Fruit fly (Drosophila melanogaster) whole organism, embryonic: ENCODE measurements around the gene PGAP1.
A peak's percentile ranks its signal among the peaks of the same experiment; 100 is the strongest.

Experiments
- Aef1 ChIP-seq: fragments of 200-800 bp; sonication (Bioruptor generic); IDR thresholded peaks from 3 replicates; pipeline ENCODE4 v1.3.6; 2022; ENCODE audit warnings: missing biosample characterization, missing genetic modification characterization
- Antp ChIP-seq: fragments of 200-800 bp; sonication (Bioruptor generic); optimal IDR thresholded peaks from 3 replicates; lab custom pipeline; 2016; ENCODE audit warnings: missing biosample characterization, missing genetic modification characterization
- CG10979 ChIP-seq: fragments of 200-800 bp; sonication (Bioruptor generic); optimal IDR thresholded peaks from 2 replicates; lab custom pipeline; 2018; ENCODE audit warnings: missing biosample characterization, mild to moderate bottlenecking, missing genetic modification characterization, moderate library complexity
- CG11723 ChIP-seq: fragments of 200-800 bp; sonication (Bioruptor generic); optimal IDR thresholded peaks from 2 replicates; lab custom pipeline; 2017; ENCODE audit warnings: missing biosample characterization, mild to moderate bottlenecking, missing genetic modification characterization
- CG12391 ChIP-seq: fragments of 200-800 bp; sonication (Bioruptor generic); optimal IDR thresholded peaks from 3 replicates; lab custom pipeline; 2018; ENCODE audit warnings: missing biosample characterization, mild to moderate bottlenecking, missing genetic modification characterization, moderate library complexity
- CG13123 ChIP-seq: fragments of 200-800 bp; sonication (Bioruptor generic); optimal IDR thresholded peaks from 2 replicates; lab custom pipeline; 2016; ENCODE audit warnings: missing biosample characterization, missing genetic modification characterization
- CG15073 ChIP-seq: fragments of 200-800 bp; sonication (Bioruptor generic); optimal IDR thresholded peaks from 2 replicates; lab custom pipeline; 2016; ENCODE audit warnings: missing biosample characterization, missing genetic modification characterization
- CG16863 ChIP-seq: fragments of 200-800 bp; sonication (Bioruptor generic); optimal IDR thresholded peaks from 3 replicates; lab custom pipeline; 2016; ENCODE audit warnings: missing biosample characterization, missing genetic modification characterization
- CG17359 ChIP-seq: fragments of 200-800 bp; sonication (Bioruptor generic); optimal IDR thresholded peaks from 3 replicates; lab custom pipeline; 2018; ENCODE audit warnings: missing biosample characterization, mild to moderate bottlenecking, missing genetic modification characterization, moderate library complexity
- CG17385 ChIP-seq: fragments of 200-800 bp; sonication (Bioruptor generic); optimal IDR thresholded peaks from 3 replicates; lab custom pipeline; 2018; ENCODE audit warnings: missing biosample characterization, mild to moderate bottlenecking, missing genetic modification characterization
- CG17612 ChIP-seq: fragments of 200-800 bp; sonication (Bioruptor generic); IDR thresholded peaks from 2 replicates; pipeline ENCODE4 v1.3.6; 2022; ENCODE audit warnings: missing biosample characterization, missing genetic modification characterization
- CG18011 ChIP-seq: fragments of 200-800 bp; sonication (Bioruptor generic); optimal IDR thresholded peaks from 2 replicates; lab custom pipeline; 2017; ENCODE audit warnings: missing biosample characterization, missing genetic modification characterization, mild to moderate bottlenecking, moderate library complexity, missing genotype
- CG18476 ChIP-seq: fragments of 200-800 bp; sonication (Bioruptor generic); optimal IDR thresholded peaks from 2 replicates; lab custom pipeline; 2016; ENCODE audit warnings: missing biosample characterization, mild to moderate bottlenecking, missing genetic modification characterization
- CG31224 ChIP-seq: fragments of 200-800 bp; sonication (Bioruptor generic); IDR thresholded peaks from 2 replicates; pipeline ENCODE4 v1.3.6; 2022; ENCODE audit warnings: missing biosample characterization, missing genetic modification characterization
- CG3163 ChIP-seq: fragments of 200-800 bp; sonication (Bioruptor generic); optimal IDR thresholded peaks from 3 replicates; lab custom pipeline; 2016; ENCODE audit warnings: missing biosample characterization, missing genetic modification characterization
- CG34422 ChIP-seq: fragments of 200-800 bp; sonication (Bioruptor generic); IDR thresholded peaks from 3 replicates; pipeline ENCODE4 v1.3.6; 2022; ENCODE audit warnings: missing biosample characterization, missing genetic modification characterization
- CG6272 ChIP-seq: fragments of 200-800 bp; sonication (Bioruptor generic); IDR thresholded peaks from 2 replicates; pipeline ENCODE4 v1.3.6; 2022; ENCODE audit warnings: missing biosample characterization, missing genetic modification characterization
- CG6813 ChIP-seq: fragments of 200-800 bp; sonication (Bioruptor generic); optimal IDR thresholded peaks from 2 replicates; lab custom pipeline; 2017; ENCODE audit warnings: missing biosample characterization, missing genetic modification characterization, mild to moderate bottlenecking, moderate library complexity, missing genetic modification reagents
- CG7556 ChIP-seq: fragments of 200-800 bp; sonication (Bioruptor generic); optimal IDR thresholded peaks from 2 replicates; lab custom pipeline; 2017; ENCODE audit warnings: missing biosample characterization, mild to moderate bottlenecking, missing genetic modification characterization
- Dad ChIP-seq: fragments of 200-800 bp; sonication (Bioruptor generic); optimal IDR thresholded peaks from 3 replicates; lab custom pipeline; 2016; ENCODE audit warnings: missing biosample characterization, missing genetic modification characterization
- Fer3 ChIP-seq: fragments of 200-800 bp; sonication (Bioruptor generic); optimal IDR thresholded peaks from 2 replicates; lab custom pipeline; 2018; ENCODE audit warnings: missing biosample characterization, mild to moderate bottlenecking, missing genetic modification characterization, moderate library complexity
- Gug ChIP-seq: fragments of 200-800 bp; sonication (Bioruptor generic); IDR thresholded peaks from 4 replicates; pipeline ENCODE4 v1.3.6; 2022; ENCODE audit warnings: missing biosample characterization, missing genetic modification characterization
- HmgD ChIP-seq: fragments of 200-800 bp; sonication (Bioruptor generic); optimal IDR thresholded peaks from 3 replicates; lab custom pipeline; 2016; ENCODE audit warnings: missing biosample characterization, missing genetic modification characterization
- Hr39 ChIP-seq: fragments of >200 bp; optimal IDR thresholded peaks from 2 replicates; lab custom pipeline; 2017
- Hsf ChIP-seq: fragments of 200-800 bp; sonication (Bioruptor generic); optimal IDR thresholded peaks from 3 replicates; lab custom pipeline; 2016; ENCODE audit warnings: missing biosample characterization, missing genetic modification characterization
- Lim3 ChIP-seq: fragments of 200-800 bp; sonication (Bioruptor generic); IDR thresholded peaks from 2 replicates; pipeline ENCODE4 v1.3.6; 2022; ENCODE audit warnings: missing biosample characterization, missing genetic modification characterization
- PHDP ChIP-seq: fragments of 200-800 bp; sonication (Bioruptor generic); optimal IDR thresholded peaks from 3 replicates; lab custom pipeline; 2018; ENCODE audit warnings: missing biosample characterization, mild to moderate bottlenecking, missing genetic modification characterization, moderate library complexity
- Stat92E ChIP-seq, 3 experiments: fragments of >200 bp in 2 of 3; fragments of 200-800 bp in 1 of 3; sonication (Bioruptor generic) in 1 of 3; optimal IDR thresholded peaks; 2 replicates each; lab custom pipeline; 2017 to 2019; ENCODE audit warnings: missing biosample characterization in 3 of 3, missing genetic modification characterization in 3 of 3, mild to moderate bottlenecking in 1 of 3, moderate library complexity in 1 of 3
- Xrp1 ChIP-seq: fragments of 200-800 bp; sonication (Bioruptor generic); IDR thresholded peaks from 2 replicates; pipeline ENCODE4 v1.3.6; 2022; ENCODE audit warnings: missing biosample characterization, missing genetic modification characterization
- btn ChIP-seq: fragments of 200-800 bp; sonication (Bioruptor generic); optimal IDR thresholded peaks from 2 replicates; lab custom pipeline; 2016; ENCODE audit warnings: missing biosample characterization, missing genetic modification characterization
- cg ChIP-seq: fragments of 200-800 bp; sonication (Bioruptor generic); optimal IDR thresholded peaks from 3 replicates; lab custom pipeline; 2019; ENCODE audit warnings: missing biosample characterization, mild to moderate bottlenecking, missing genetic modification characterization, moderate library complexity
- dimm ChIP-seq: fragments of 200-800 bp; sonication (Bioruptor generic); IDR thresholded peaks from 2 replicates; pipeline ENCODE4 v1.3.6; 2022; ENCODE audit warnings: missing biosample characterization, missing genetic modification characterization
- eve ChIP-seq, 2 experiments: fragments of >200 bp; optimal IDR thresholded peaks; 2 replicates each; lab custom pipeline; 2017; ENCODE audit warnings: missing biosample characterization in 2 of 2, missing genetic modification characterization in 2 of 2
- exex ChIP-seq: fragments of 200-800 bp; sonication (Bioruptor generic); optimal IDR thresholded peaks from 4 replicates; lab custom pipeline; 2018; ENCODE audit warnings: missing biosample characterization, mild to moderate bottlenecking, missing genetic modification characterization, moderate library complexity
- fru ChIP-seq: fragments of >200 bp; optimal IDR thresholded peaks from 2 replicates; lab custom pipeline; 2017
- gcm ChIP-seq: fragments of 200-800 bp; sonication (Bioruptor generic); optimal IDR thresholded peaks from 2 replicates; lab custom pipeline; 2019; ENCODE audit warnings: missing biosample characterization, mild to moderate bottlenecking, missing genetic modification characterization, moderate library complexity
- gt ChIP-seq: fragments of 200-800 bp; sonication (Bioruptor generic); IDR thresholded peaks from 2 replicates; pipeline ENCODE4 v1.3.6; 2022; ENCODE audit warnings: missing biosample characterization, missing genetic modification characterization
- hbn ChIP-seq: fragments of 200-800 bp; sonication (Bioruptor generic); IDR thresholded peaks from 2 replicates; pipeline ENCODE4 v1.3.6; 2022; ENCODE audit warnings: missing biosample characterization, missing genetic modification characterization; ENCODE audit not compliant: partially characterized antibody
- kah ChIP-seq: fragments of 200-800 bp; sonication (Bioruptor generic); optimal IDR thresholded peaks from 2 replicates; lab custom pipeline; 2018; ENCODE audit warnings: missing biosample characterization, mild to moderate bottlenecking, missing genetic modification characterization
- maf-S ChIP-seq: fragments of 200-800 bp; sonication (Bioruptor generic); optimal IDR thresholded peaks from 2 replicates; lab custom pipeline; 2016; ENCODE audit warnings: missing biosample characterization, missing genetic modification characterization
- nau ChIP-seq: fragments of 200-800 bp; sonication (Bioruptor generic); optimal IDR thresholded peaks from 3 replicates; lab custom pipeline; 2017; ENCODE audit warnings: missing biosample characterization, mild to moderate bottlenecking, missing genetic modification characterization, missing genetic modification reagents
- shn ChIP-seq: fragments of 200-800 bp; sonication (Bioruptor generic); optimal IDR thresholded peaks from 3 replicates; lab custom pipeline; 2016; ENCODE audit warnings: missing biosample characterization, missing genetic modification characterization
- sisA ChIP-seq: fragments of 200-800 bp; sonication (Bioruptor generic); IDR thresholded peaks from 2 replicates; pipeline ENCODE4 v1.3.6; 2022; ENCODE audit warnings: missing biosample characterization, missing genetic modification characterization
- slbo ChIP-seq: fragments of 200-800 bp; sonication (Bioruptor generic); IDR thresholded peaks from 2 replicates; pipeline ENCODE4 v1.3.6; 2022; ENCODE audit warnings: missing biosample characterization, missing genetic modification characterization
- sob ChIP-seq: fragments of 200-800 bp; sonication (Bioruptor generic); IDR thresholded peaks from 2 replicates; pipeline ENCODE4 v1.3.6; 2022; ENCODE audit warnings: missing biosample characterization, missing genetic modification characterization
- sr ChIP-seq: fragments of 200-800 bp; sonication (Bioruptor generic); IDR thresholded peaks from 3 replicates; pipeline ENCODE4 v1.3.6; 2022; ENCODE audit warnings: missing biosample characterization, missing genetic modification characterization
- tin ChIP-seq: fragments of 200-800 bp; sonication (Bioruptor generic); optimal IDR thresholded peaks from 3 replicates; lab custom pipeline; 2016; ENCODE audit warnings: missing biosample characterization, missing genetic modification characterization
- tx ChIP-seq: fragments of 200-800 bp; sonication (Bioruptor generic); optimal IDR thresholded peaks from 2 replicates; lab custom pipeline; 2016; ENCODE audit warnings: missing biosample characterization, missing genetic modification characterization
- vvl ChIP-seq: fragments of 200-800 bp; sonication (Bioruptor generic); IDR thresholded peaks from 2 replicates; pipeline ENCODE4 v1.3.6; 2022; ENCODE audit warnings: missing biosample characterization, missing genetic modification characterization
- yki ChIP-seq: fragments of >200 bp; optimal IDR thresholded peaks from 3 replicates; lab custom pipeline; 2018
- zen2 ChIP-seq: fragments of 200-800 bp; sonication (Bioruptor generic); IDR thresholded peaks from 3 replicates; pipeline ENCODE4 v1.3.6; 2022; ENCODE audit warnings: missing biosample characterization, missing genetic modification characterization; ENCODE audit not compliant: partially characterized antibody

Gene PGAP1

DNA sequence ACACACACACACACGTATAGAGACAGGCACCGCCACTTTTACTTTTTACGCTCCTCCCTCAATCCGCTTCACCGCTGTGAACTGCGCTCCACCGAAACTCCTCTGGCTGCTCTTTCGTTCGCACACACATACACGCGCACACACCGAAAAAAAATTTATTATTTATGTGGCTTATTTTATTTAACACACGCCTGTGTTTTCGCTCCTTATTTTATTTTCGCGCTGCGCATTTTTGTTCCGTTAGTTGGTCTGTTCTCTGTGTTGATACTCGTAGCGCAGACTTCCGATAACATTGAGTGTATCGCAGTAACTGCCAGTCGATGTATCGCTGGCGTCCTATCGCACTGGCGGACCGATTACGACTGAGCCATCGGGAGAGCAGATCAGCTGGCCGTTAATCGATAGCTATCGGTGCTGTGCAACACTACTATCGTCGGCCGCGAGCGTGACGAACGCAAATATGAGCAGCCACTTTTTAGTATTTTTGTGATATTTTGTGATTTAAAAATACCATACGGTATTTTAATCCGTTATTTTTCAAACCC, 48.5 kb upstream of the PGAP1 start, which contains the start of gene Snx27 (continued):
- TF ChIP-seq sr (GFP tag; lab: Robert Waterston, UW): 0 out of 3 replicates have a peak, but pooled peaks have one; percentile 32
- TF ChIP-seq CG31224: 0 out of 2 replicates have a peak, but pooled peaks have one; percentile 19
- no peak for TF ChIP-seq gt (GFP tag; lab: Robert Waterston, UW)
- TF ChIP-seq fru (lab: Kevin White, UChicago): no peak
- peak; percentile 64 for TF ChIP-seq Antp
- peak; percentile 17 for TF ChIP-seq CG6813 (GFP tag; lab: Kevin White, UChicago)
- peak; percentile 31 for TF ChIP-seq gcm (GFP tag; lab: Kevin White, UChicago)
- peak in 1 of 3 experiments; percentile 65 for TF ChIP-seq Stat92E (GFP tag; optimal IDR thresholded peaks at IDR 0.05; lab: Kevin White, UChicago)
- TF ChIP-seq cg (GFP tag; lab: Kevin White, UChicago): peak; percentile 70
- no peak for TF ChIP-seq Hr39
- peak; percentile 71 for TF ChIP-seq CG6272 (GFP tag; lab: Robert Waterston, UW)
- no peak for TF ChIP-seq CG17612
- TF ChIP-seq CG34422: peak; percentile 37; the same call in 1 of the 3 replicates
- peak; percentile 57 for TF ChIP-seq maf-S
- TF ChIP-seq CG12391 (tag; lab: Kevin White, UChicago): peak; percentile 54
- peak; percentile 60; the same call in 1 of the 2 replicates for TF ChIP-seq vvl
- TF ChIP-seq CG17385 (GFP tag; lab: Kevin White, UChicago): peak; percentile 17
- TF ChIP-seq Fer3 (tag; lab: Kevin White, UChicago): peak; percentile 9
- TF ChIP-seq hbn (GFP tag; lab: Robert Waterston, UW): peak; percentile 99
- TF ChIP-seq CG18476 (GFP tag; lab: Kevin White, UChicago): no peak
- TF ChIP-seq Lim3 (GFP tag; lab: Robert Waterston, UW): no peak
- no peak for TF ChIP-seq CG13123
- TF ChIP-seq CG15073 (GFP tag; lab: Kevin White, UChicago): no peak
- peak; percentile 5 for TF ChIP-seq CG10979
- no peak for TF ChIP-seq tin (GFP tag; lab: Kevin White, UChicago)
- peak; percentile 37 for TF ChIP-seq shn
- no peak for TF ChIP-seq dimm (GFP tag; lab: Robert Waterston, UW)
- no peak for TF ChIP-seq btn (GFP tag; lab: Kevin White, UChicago)
- peak; percentile 6 for TF ChIP-seq tx (GFP tag; lab: Kevin White, UChicago)
- TF ChIP-seq HmgD: peak; percentile 81
- TF ChIP-seq kah (GFP tag; lab: Kevin White, UChicago): no peak
- TF ChIP-seq zen2 (GFP tag; lab: Robert Waterston, UW): peak; percentile 99
- TF ChIP-seq PHDP (tag; lab: Kevin White, UChicago): peak; percentile 25
- TF ChIP-seq Aef1 (GFP tag; lab: Robert Waterston, UW): peak; percentile 36; the same call in 1 of the 3 replicates
- TF ChIP-seq Xrp1: 0 out of 2 replicates have a peak, but pooled peaks have one; percentile 24
- TF ChIP-seq yki (lab: Kevin White, UChicago): no peak
- no peak for TF ChIP-seq nau (GFP tag; lab: Kevin White, UChicago)
- TF ChIP-seq Dad (GFP tag; lab: Kevin White, UChicago): peak; percentile 45
- 0 out of 2 replicates have a peak, but pooled peaks have one; percentile 21 for TF ChIP-seq sisA (GFP tag; lab: Robert Waterston, UW)
- peak; percentile 50 for TF ChIP-seq Hsf (GFP tag; lab: Kevin White, UChicago)
- TF ChIP-seq CG7556 (GFP tag; lab: Kevin White, UChicago): peak; percentile 9
- peak; percentile 80 for TF ChIP-seq slbo (GFP tag; lab: Robert Waterston, UW)
- TF ChIP-seq CG17359 (tag; lab: Kevin White, UChicago): peak; percentile 35
- TF ChIP-seq eve (GFP tag; optimal IDR thresholded peaks at IDR 0.05; lab: Kevin White, UChicago): no peak
- TF ChIP-seq exex (tag; lab: Kevin White, UChicago): no peak
- TF ChIP-seq CG11723 (GFP tag; lab: Kevin White, UChicago): peak; percentile 3
- peak; percentile 18 for TF ChIP-seq CG16863 (GFP tag; lab: Kevin White, UChicago)
- TF ChIP-seq CG3163: peak; percentile 44
- TF ChIP-seq sob: peak; percentile 86
- TF ChIP-seq Gug (GFP tag; lab: Robert Waterston, UW): peak; percentile 58; the same call in 1 of the 4 replicates
- no peak for TF ChIP-seq CG18011 (GFP tag; lab: Kevin White, UChicago)
